Worm (Caenorhabditis elegans): ENCODE results near the gene hgrs-1.

hgrs-1 gene

DNA sequence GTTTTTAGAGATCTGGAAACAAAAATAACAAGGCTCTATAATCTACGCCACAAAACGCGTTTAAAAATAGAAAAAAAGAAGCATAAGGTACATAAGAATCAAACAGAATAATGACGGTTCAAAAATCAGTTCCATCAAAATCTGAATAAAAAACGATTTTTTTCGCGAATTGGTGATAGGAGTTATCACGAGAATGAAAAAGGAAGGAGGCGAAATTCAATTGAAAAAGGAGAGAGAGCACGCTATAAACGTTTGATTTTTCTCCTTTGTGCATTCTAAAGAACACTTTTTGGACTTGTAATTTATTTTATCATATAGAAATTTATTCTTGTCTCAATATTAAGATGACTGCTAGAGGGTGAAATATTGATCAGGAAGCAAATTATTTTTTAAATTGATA lies 45.5 kb upstream of the hgrs-1 start:
- TF ChIP-seq pag-3 (tag; optimal IDR thresholded peaks at IDR 0.05; ENCODE audit: borderline replicate concordance): no peak
- no peak for TF ChIP-seq ztf-16 (tag; optimal IDR thresholded peaks at IDR 0.05)
- no peak for TF ChIP-seq dmd-4 (tag; optimal IDR thresholded peaks at IDR 0.05; ENCODE audit: borderline replicate concordance)
- no peak for TF ChIP-seq tbx-7 (tag; optimal IDR thresholded peaks at IDR 0.05)
- TF ChIP-seq gmeb-2 (tag; optimal IDR thresholded peaks at IDR 0.05): no peak
- TF ChIP-seq fax-1 (tag; optimal IDR thresholded peaks at IDR 0.05): no peak
- no peak for TF ChIP-seq K09A11.1 (tag; optimal IDR thresholded peaks at IDR 0.05; ENCODE audit: insufficient read depth)
- no peak for TF ChIP-seq hlh-8 (tag; optimal IDR thresholded peaks at IDR 0.05)

DNA sequence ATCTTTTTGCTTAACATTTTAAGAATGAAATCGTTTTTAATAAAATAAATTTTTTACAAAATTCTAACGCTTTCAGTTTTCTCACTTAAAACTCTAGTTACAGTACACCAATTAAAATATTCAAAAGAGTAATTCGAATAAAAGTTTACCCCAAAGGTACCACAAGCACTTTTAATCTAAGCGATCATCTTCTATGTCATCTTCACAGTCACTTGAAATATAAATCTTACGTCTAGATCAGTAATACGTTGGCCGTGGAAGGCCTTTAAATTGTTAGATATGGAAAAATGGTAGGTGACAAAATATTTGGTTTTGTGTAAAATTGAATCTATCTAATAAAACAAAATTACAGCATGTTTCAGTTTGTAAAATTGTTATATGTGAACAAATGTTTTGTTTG lies 41.5 kb upstream of the hgrs-1 start:
- TF ChIP-seq elt-2 (tag; optimal IDR thresholded peaks at IDR 0.05) (no peak), pat-9 (tag; optimal IDR thresholded peaks at IDR 0.05) (no peak), pqm-1 (tag; optimal IDR thresholded peaks at IDR 0.05) (no peak), unc-42 (tag; optimal IDR thresholded peaks at IDR 0.05) (no peak), ceh-18 (tag; optimal IDR thresholded peaks at IDR 0.05) (no peak), tbx-7 (tag; optimal IDR thresholded peaks at IDR 0.05) (no peak), C38D4.7 (GFP tag; optimal IDR thresholded peaks at IDR 0.05) (no peak), ceh-24 (tag; optimal IDR thresholded peaks at IDR 0.05) (no peak), sdc-2 (tag; optimal IDR thresholded peaks at IDR 0.05) (no peak)

DNA sequence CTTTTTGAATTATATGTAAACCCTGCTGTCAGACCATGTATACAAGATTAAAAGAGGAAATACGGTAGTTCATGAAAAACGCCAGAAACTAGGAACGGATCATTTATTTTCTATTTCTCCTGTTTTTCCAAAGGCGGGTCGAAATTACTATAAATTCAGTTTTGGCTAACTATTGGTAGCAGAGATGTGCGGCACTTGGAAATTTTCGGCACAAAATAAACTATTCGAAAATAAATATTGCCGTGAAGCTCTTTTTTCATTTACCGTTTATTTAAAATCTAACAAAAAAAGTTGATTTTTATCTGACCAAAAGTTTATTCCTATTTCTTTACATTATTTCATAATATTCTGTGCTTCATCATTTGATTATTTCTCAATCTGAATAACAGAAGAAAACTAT lies 38.3 kb upstream of the hgrs-1 start, which contains the start of gene T09A12.1:
Gene T09A12.1 (plus strand): TSS at position 301 of the 400 bp plus-strand sequence.
- TF ChIP-seq ceh-18 (tag; optimal IDR thresholded peaks at IDR 0.05) (no peak), unc-42 (tag; optimal IDR thresholded peaks at IDR 0.05) (no peak), F13H6.1 (tag; optimal IDR thresholded peaks at IDR 0.05) (no peak), pqm-1 (tag; optimal IDR thresholded peaks at IDR 0.05) (no peak), dmd-4 (tag; optimal IDR thresholded peaks at IDR 0.05; ENCODE audit: borderline replicate concordance) (no peak), ahr-1 (tag; optimal IDR thresholded peaks at IDR 0.05) (no peak)

DNA sequence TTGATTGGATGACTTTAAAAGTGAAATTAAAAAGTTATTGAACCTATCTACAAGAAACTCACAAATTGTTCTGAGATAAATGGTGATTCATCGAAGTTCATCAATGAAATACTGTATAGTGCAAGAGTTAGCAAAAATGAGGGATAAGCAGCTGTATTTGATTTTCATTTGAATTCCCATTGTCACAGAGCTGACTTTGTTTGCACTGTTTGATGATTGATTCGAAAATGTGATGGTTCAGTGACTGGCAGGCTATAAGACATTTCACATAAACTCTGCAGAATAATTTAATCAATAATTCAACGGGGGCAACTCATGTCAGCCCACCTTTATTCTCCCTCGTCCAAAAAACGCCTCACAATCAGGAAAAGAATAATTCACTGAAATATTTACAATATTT lies 37.8 kb upstream of the hgrs-1 start, which contains the start of gene T09A12.8:
Gene T09A12.8 (minus strand): TSS at position 101 of the 400 bp plus-strand sequence.
- TF ChIP-seq ceh-31 (tag; optimal IDR thresholded peaks at IDR 0.05) (no peak), pros-1 (tag; optimal IDR thresholded peaks at IDR 0.05) (no peak), unc-86 (tag; optimal IDR thresholded peaks at IDR 0.05) (no peak), ceh-19 (GFP tag; optimal IDR thresholded peaks at IDR 0.05) (no peak), rnt-1 (tag; optimal IDR thresholded peaks at IDR 0.05) (no peak), ama-1 (optimal IDR thresholded peaks at IDR 0.05) (no peak), nhr-11 (tag; optimal IDR thresholded peaks at IDR 0.05) (no peak), pag-3 (tag; optimal IDR thresholded peaks at IDR 0.05; ENCODE audit: borderline replicate concordance) (no peak), nfya-1 (tag; optimal IDR thresholded peaks at IDR 0.05) (no peak), madf-2 (tag; optimal IDR thresholded peaks at IDR 0.05) (no peak), sdc-2 (tag; optimal IDR thresholded peaks at IDR 0.05) (no peak), Y22D7AL.16 (tag; optimal IDR thresholded peaks at IDR 0.05) (no peak), fax-1 (tag; optimal IDR thresholded peaks at IDR 0.05) (no peak), tbx-2 (tag; optimal IDR thresholded peaks at IDR 0.05) (no peak), ceh-14 (tag; optimal IDR thresholded peaks at IDR 0.05) (no peak), ceh-9 (tag; optimal IDR thresholded peaks at IDR 0.05) (no peak), elt-4 (tag; optimal IDR thresholded peaks at IDR 0.05) (no peak)

DNA sequence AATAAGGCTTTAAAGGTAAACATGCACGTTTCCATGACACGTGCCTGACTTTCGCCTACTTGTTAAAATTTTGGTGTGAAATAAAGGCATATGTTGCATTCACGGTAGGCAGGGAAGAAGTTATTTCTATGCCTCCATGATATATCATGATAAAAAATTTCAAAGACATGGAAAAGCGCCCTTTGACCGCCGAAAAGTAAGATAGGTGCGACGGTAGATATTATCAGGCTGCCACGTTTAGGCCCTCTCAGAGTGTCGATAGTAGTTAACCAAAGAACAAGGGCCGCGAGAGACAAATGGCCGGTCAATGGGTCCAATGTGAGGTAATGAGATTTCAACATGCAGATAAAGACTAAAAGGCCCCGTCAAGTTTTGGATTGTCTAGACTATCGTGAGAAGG lies 37.3 kb upstream of the hgrs-1 start:
- TF ChIP-seq C08G9.2 (tag; optimal IDR thresholded peaks at IDR 0.05): no peak
- TF ChIP-seq hlh-8 (tag; optimal IDR thresholded peaks at IDR 0.05): no peak
- no peak for TF ChIP-seq ama-1 (optimal IDR thresholded peaks at IDR 0.05)
- no peak for TF ChIP-seq ceh-48 (tag; optimal IDR thresholded peaks at IDR 0.05)
- TF ChIP-seq ceh-18 (tag; optimal IDR thresholded peaks at IDR 0.05): no peak
- TF ChIP-seq ttx-3 (tag; optimal IDR thresholded peaks at IDR 0.05): no peak
- no peak for TF ChIP-seq hlh-15 (tag; optimal IDR thresholded peaks at IDR 0.05)
- no peak for TF ChIP-seq odd-2 (tag; optimal IDR thresholded peaks at IDR 0.05)
- no peak for TF ChIP-seq unc-3 (GFP tag; conservative IDR thresholded peaks at IDR 0.05)
- TF ChIP-seq unc-3 (tag; optimal IDR thresholded peaks at IDR 0.05): no peak
- TF ChIP-seq T23F11.4 (GFP tag; optimal IDR thresholded peaks at IDR 0.05): no peak
- no peak for TF ChIP-seq pha-2 (tag; optimal IDR thresholded peaks at IDR 0.05)
- TF ChIP-seq sox-4 (tag; optimal IDR thresholded peaks at IDR 0.05): no peak
- TF ChIP-seq rnt-1 (tag; optimal IDR thresholded peaks at IDR 0.05): no peak
- no peak for TF ChIP-seq ceh-45 (GFP tag; IDR thresholded peaks at IDR 0.05)
- no peak for TF ChIP-seq elt-2 (tag; optimal IDR thresholded peaks at IDR 0.05)
- TF ChIP-seq lin-11 (tag; optimal IDR thresholded peaks at IDR 0.05): no peak
- no peak for TF ChIP-seq elt-4 (tag; optimal IDR thresholded peaks at IDR 0.05)
- no peak for TF ChIP-seq ceh-24 (tag; optimal IDR thresholded peaks at IDR 0.05)
- no peak for TF ChIP-seq pag-3 (tag; optimal IDR thresholded peaks at IDR 0.05; ENCODE audit: borderline replicate concordance)
- TF ChIP-seq pat-9 (tag; optimal IDR thresholded peaks at IDR 0.05): no peak
